Fruit fly (Drosophila melanogaster) S2 (cell line): ENCODE data around the gene CG5255.

Experiments
- CG8478 ChIP-seq: fragments of >200 bp; optimal IDR thresholded peaks from 2 replicates; lab custom pipeline; 2018
- CTCF ChIP-seq, 2 experiments: fragments of >200 bp; optimal IDR thresholded peaks; 2 replicates each; lab custom pipeline; 2018

dm6 chr3R:17130326-17130725, 7.4 kb upstream of the CG5255 start, which contains the start of gene CG17475:
- TF ChIP-seq CG8478 (lab: Kevin White, UChicago) (no peak), CTCF (optimal IDR thresholded peaks at IDR 0.05; lab: Kevin White, UChicago) (no peak)
